Worm (Caenorhabditis elegans) whole organism, L1 larva: ENCODE data around the gene reps-1.

ENCODE experiments used
- Y116A8C.19 ChIP-seq: sonication (generic microtip); optimal IDR thresholded peaks from 2 replicates; lab custom pipeline; 2016; ENCODE audit warnings: missing compliant biosample characterization, missing genetic modification characterization, borderline replicate concordance
- alr-1 ChIP-seq: fragments of 200-800 bp; sonication (Bioruptor generic); optimal IDR thresholded peaks from 2 replicates; lab custom pipeline; 2018; ENCODE audit warnings: borderline replicate concordance, mild to moderate bottlenecking, missing genetic modification characterization, missing compliant biosample characterization
- aly-2 ChIP-seq: fragments of 150-350 bp; optimal IDR thresholded peaks from 2 replicates; lab custom pipeline; 2014; ENCODE audit warnings: missing biosample characterization, missing genetic modification characterization
- ama-1 ChIP-seq: fragments of 150-350 bp; optimal IDR thresholded peaks from 2 replicates; lab custom pipeline; 2014
- blmp-1 ChIP-seq: fragments of 150-350 bp; optimal IDR thresholded peaks from 2 replicates; lab custom pipeline; 2014; ENCODE audit warnings: missing biosample characterization, missing genetic modification characterization
- ceh-63 ChIP-seq: fragments of 200-800 bp; sonication (Bioruptor generic); optimal IDR thresholded peaks from 2 replicates; lab custom pipeline; 2018; ENCODE audit warnings: mild to moderate bottlenecking, missing genetic modification characterization, missing compliant biosample characterization
- ceh-82 ChIP-seq, 3 experiments: fragments of 150-350 bp in 1 of 3; sonication (generic microtip) in 2 of 3; optimal IDR thresholded peaks; 2 replicates each; lab custom pipeline; 2014 to 2017; ENCODE audit warnings: missing biosample characterization in 3 of 3, missing genetic modification characterization in 3 of 3
- ceh-88 ChIP-seq: fragments of 200-800 bp; sonication (Bioruptor generic); IDR thresholded peaks from 2 replicates; pipeline ENCODE4 v1.3.6; 2022; ENCODE audit warnings: missing genetic modification characterization, missing compliant biosample characterization
- ces-1 ChIP-seq: fragments of 150-350 bp; optimal IDR thresholded peaks from 2 replicates; lab custom pipeline; 2014; ENCODE audit warnings: missing biosample characterization, missing genetic modification reagents, missing genetic modification characterization
- dpl-1 ChIP-seq, 3 experiments: fragments of 150-350 bp in 2 of 3; sonication (generic microtip) in 1 of 3; optimal IDR thresholded peaks; 2 replicates each; lab custom pipeline; 2014 to 2017; ENCODE audit warnings: missing biosample characterization in 3 of 3, missing genetic modification characterization in 3 of 3, missing genetic modification reagents in 3 of 3
- dsc-1 ChIP-seq: sonication (generic microtip); optimal IDR thresholded peaks from 2 replicates; lab custom pipeline; 2016; ENCODE audit warnings: mild to moderate bottlenecking, missing genetic modification characterization, missing compliant biosample characterization
- egl-13 ChIP-seq: sonication (generic microtip); optimal IDR thresholded peaks from 2 replicates; lab custom pipeline; 2016; ENCODE audit warnings: missing genotype, missing genetic modification reagents, missing genetic modification characterization, missing compliant biosample characterization
- ets-5 ChIP-seq: fragments of 200-800 bp; sonication (Bioruptor generic); IDR thresholded peaks from 2 replicates; pipeline ENCODE4 v1.3.6; 2022; ENCODE audit warnings: missing genetic modification characterization, missing compliant biosample characterization
- fkh-10 ChIP-seq: sonication (generic microtip); optimal IDR thresholded peaks from 2 replicates; lab custom pipeline; 2017; ENCODE audit warnings: missing biosample characterization, missing genetic modification reagents, missing genetic modification characterization
- hlh-17 ChIP-seq: fragments of 200-800 bp; sonication (Bioruptor generic); optimal IDR thresholded peaks from 2 replicates; lab custom pipeline; 2018; ENCODE audit warnings: missing genetic modification characterization, mild to moderate bottlenecking, missing compliant biosample characterization, moderate library complexity, borderline replicate concordance
- hlh-4 ChIP-seq: sonication (generic microtip); optimal IDR thresholded peaks from 2 replicates; lab custom pipeline; 2016; ENCODE audit warnings: mild to moderate bottlenecking, missing genetic modification characterization, missing compliant biosample characterization
- hpl-2 ChIP-seq: fragments of 150-350 bp; optimal IDR thresholded peaks from 2 replicates; lab custom pipeline; 2014; ENCODE audit warnings: missing biosample characterization, missing genetic modification reagents, missing genetic modification characterization
- irx-1 ChIP-seq: sonication (generic microtip); optimal IDR thresholded peaks from 2 replicates; lab custom pipeline; 2016; ENCODE audit warnings: missing genetic modification characterization, missing compliant biosample characterization
- isw-1 ChIP-seq: fragments of 200-800 bp; sonication (Bioruptor generic); IDR thresholded peaks from 2 replicates; pipeline ENCODE4 v1.3.6; 2022; ENCODE audit warnings: missing genetic modification characterization, missing compliant biosample characterization
- lin-14 ChIP-seq: fragments of 200-800 bp; sonication (Bioruptor generic); optimal IDR thresholded peaks from 2 replicates; lab custom pipeline; 2018; ENCODE audit warnings: mild to moderate bottlenecking, missing genetic modification characterization, moderate library complexity, missing compliant biosample characterization
- lir-3 ChIP-seq: sonication (generic microtip); optimal IDR thresholded peaks from 2 replicates; lab custom pipeline; 2016; ENCODE audit warnings: mild to moderate bottlenecking, missing genetic modification characterization, moderate library complexity, missing compliant biosample characterization; ENCODE audit not compliant: poor library complexity
- mab-9 ChIP-seq: fragments of 200-800 bp; sonication (Bioruptor generic); IDR thresholded peaks from 2 replicates; pipeline ENCODE4 v1.3.6; 2022; ENCODE audit warnings: missing genetic modification reagents, missing genetic modification characterization, missing compliant biosample characterization
- mdl-1 ChIP-seq, 2 experiments: fragments of 150-350 bp; optimal IDR thresholded peaks; 2 replicates each; lab custom pipeline; 2014 to 2017; ENCODE audit warnings: missing biosample characterization in 2 of 2, missing genetic modification characterization in 2 of 2, inconsistent platforms in 1 of 2
- nhr-11 ChIP-seq: fragments of 150-350 bp; optimal IDR thresholded peaks from 2 replicates; lab custom pipeline; 2014; ENCODE audit warnings: missing biosample characterization, missing genetic modification characterization
- nhr-12 ChIP-seq: sonication (generic microtip); optimal IDR thresholded peaks from 2 replicates; lab custom pipeline; 2017; ENCODE audit warnings: missing biosample characterization, missing genetic modification characterization
- nhr-19 ChIP-seq: fragments of 200-800 bp; sonication (Bioruptor generic); conservative IDR thresholded peaks from 2 replicates; pipeline ENCODE4 v1.3.6; 2022; ENCODE audit warnings: missing genetic modification characterization, missing compliant biosample characterization
- nhr-47 ChIP-seq: sonication (generic microtip); optimal IDR thresholded peaks from 2 replicates; lab custom pipeline; 2016; ENCODE audit warnings: mild to moderate bottlenecking, missing genetic modification characterization, moderate library complexity, missing compliant biosample characterization
- nhr-84 ChIP-seq: sonication (generic microtip); optimal IDR thresholded peaks from 2 replicates; lab custom pipeline; 2017; ENCODE audit warnings: missing biosample characterization, missing genetic modification characterization
- nhr-85 ChIP-seq: sonication (generic microtip); peaks from one replicate; lab custom pipeline; 2016; ENCODE audit warnings: missing genetic modification characterization, inconsistent platforms, missing compliant biosample characterization
- nhr-90 ChIP-seq: sonication (generic microtip); optimal IDR thresholded peaks from 2 replicates; lab custom pipeline; 2016; ENCODE audit warnings: mild to moderate bottlenecking, missing genetic modification characterization, missing compliant biosample characterization; ENCODE audit not compliant: poor library complexity
- sptf-1 ChIP-seq: fragments of 150-350 bp; optimal IDR thresholded peaks from 2 replicates; lab custom pipeline; 2014; ENCODE audit warnings: missing biosample characterization, missing genetic modification characterization
- swsn-7 ChIP-seq: sonication (generic microtip); optimal IDR thresholded peaks from 2 replicates; lab custom pipeline; 2016; ENCODE audit warnings: missing genetic modification characterization, missing compliant biosample characterization
- tbx-2 ChIP-seq: sonication (generic microtip); optimal IDR thresholded peaks from 2 replicates; lab custom pipeline; 2016; ENCODE audit warnings: missing genetic modification characterization, missing compliant biosample characterization
- unc-130 ChIP-seq: fragments of 150-350 bp; optimal IDR thresholded peaks from 2 replicates; lab custom pipeline; 2017; ENCODE audit warnings: missing biosample characterization, missing genetic modification characterization, inconsistent platforms
- unc-30 ChIP-seq: sonication (generic microtip); optimal IDR thresholded peaks from 2 replicates; lab custom pipeline; 2017; ENCODE audit warnings: missing biosample characterization, missing genetic modification characterization
- unc-86 ChIP-seq: sonication (generic microtip); optimal IDR thresholded peaks from 2 replicates; lab custom pipeline; 2016; ENCODE audit warnings: missing genetic modification characterization, missing compliant biosample characterization
- unc-98 ChIP-seq: fragments of 200-800 bp; sonication (Bioruptor generic); IDR thresholded peaks from 2 replicates; pipeline ENCODE4 v1.3.6; 2022; ENCODE audit warnings: missing genetic modification characterization, missing compliant biosample characterization
- vab-15 ChIP-seq: sonication (generic microtip); optimal IDR thresholded peaks from 2 replicates; lab custom pipeline; 2017; ENCODE audit warnings: missing genotype, mild to moderate bottlenecking, missing genetic modification characterization, missing compliant biosample characterization
- zip-4 ChIP-seq: fragments of 200-800 bp; sonication (Bioruptor generic); optimal IDR thresholded peaks from 2 replicates; lab custom pipeline; 2018; ENCODE audit warnings: mild to moderate bottlenecking, missing genetic modification characterization, moderate library complexity, missing compliant biosample characterization
- ztf-11 ChIP-seq, 2 experiments: sonication (generic microtip); optimal IDR thresholded peaks; 2 replicates each; lab custom pipeline; 2016 to 2017; ENCODE audit warnings: missing genetic modification characterization in 2 of 2, missing biosample characterization in 1 of 2, missing compliant biosample characterization in 1 of 2
- ztf-4 ChIP-seq: fragments of 150-350 bp; optimal IDR thresholded peaks from 2 replicates; lab custom pipeline; 2014; ENCODE audit warnings: missing biosample characterization, missing genetic modification characterization

The reps-1 gene

ce11 chrV:18990238-18990901 lies at the start of gene reps-1, which contains the start of gene Y39B6A.37 (continued):
- peak; percentile 78 for TF ChIP-seq nhr-90 (tag; lab: Kevin White, UChicago)
- TF ChIP-seq Y116A8C.19: no peak
- TF ChIP-seq ces-1 (GFP tag; lab: Kevin White, UChicago): no peak
- TF ChIP-seq lin-14: no peak
- TF ChIP-seq mab-9 (GFP tag; lab: Robert Waterston, UW): peak; percentile 79
- no peak for TF ChIP-seq lir-3 (tag; lab: Kevin White, UChicago)
- peak; percentile 55; the same call in 1 of the 2 replicates for TF ChIP-seq unc-98 (GFP tag; lab: Robert Waterston, UW)
- TF ChIP-seq blmp-1 (tag; lab: Kevin White, UChicago): peak; percentile 42
- TF ChIP-seq fkh-10 (GFP tag; lab: Kevin White, UChicago): no peak
- no peak for TF ChIP-seq alr-1 (tag; lab: Kevin White, UChicago)
- no peak for TF ChIP-seq unc-30 (tag; lab: Kevin White, UChicago)
- TF ChIP-seq ceh-82 (tag; optimal IDR thresholded peaks at IDR 0.05; lab: Kevin White, UChicago): peak; percentile 75 to 90 (median 89)
- TF ChIP-seq ceh-88 (GFP tag; lab: Robert Waterston, UW): no peak
- TF ChIP-seq ceh-63: no peak
- peak; percentile 82 for TF ChIP-seq swsn-7 (tag; lab: Kevin White, UChicago)
- TF ChIP-seq egl-13 (tag; lab: Kevin White, UChicago): peak; percentile 49
- no peak for TF ChIP-seq nhr-12
- TF ChIP-seq dpl-1 (GFP tag; optimal IDR thresholded peaks at IDR 0.05; lab: Kevin White, UChicago): peak; percentile 72 to 82 (median 78)
- peak; percentile 24 for TF ChIP-seq ztf-4 (tag; lab: Kevin White, UChicago)
- no peak for TF ChIP-seq hlh-17
- peak; percentile 67 for TF ChIP-seq unc-130 (tag; lab: Kevin White, UChicago)
- peak in 1 of 2 experiments; percentile 46 for TF ChIP-seq ztf-11 (tag; optimal IDR thresholded peaks at IDR 0.05; lab: Kevin White, UChicago)
- no peak for TF ChIP-seq zip-4 (GFP tag; lab: Kevin White, UChicago)
- peak; percentile 42 for TF ChIP-seq nhr-11 (tag; lab: Kevin White, UChicago)
- no peak for TF ChIP-seq vab-15 (tag; lab: Kevin White, UChicago)
- peak; percentile 9 for TF ChIP-seq hpl-2
- TF ChIP-seq aly-2 (tag; lab: Kevin White, UChicago): peak; percentile 53
- no peak for TF ChIP-seq ets-5 (GFP tag; lab: Robert Waterston, UW)
- TF ChIP-seq ama-1: no peak
- TF ChIP-seq isw-1 (GFP tag; lab: Robert Waterston, UW): peak; percentile 69
- TF ChIP-seq nhr-47 (tag; lab: Kevin White, UChicago): peak; percentile 89
- no peak for TF ChIP-seq nhr-84 (tag; lab: Kevin White, UChicago)

- no peak for TF ChIP-seq ztf-4 (tag; lab: Kevin White, UChicago)
- TF ChIP-seq nhr-85 (tag; lab: Kevin White, UChicago): peak; percentile 17
Observed at ce11 chrV:19037222-19037621, 46.9 kb upstream of the reps-1 start, which contains the start of gene asp-17. Gene asp-17, minus strand, starts transcription at chrV:19037322.

- TF ChIP-seq hlh-4 (tag; lab: Kevin White, UChicago) (no peak), irx-1 (tag; lab: Kevin White, UChicago) (no peak), vab-15 (tag; lab: Kevin White, UChicago) (no peak), aly-2 (tag; lab: Kevin White, UChicago) (no peak), egl-13 (tag; lab: Kevin White, UChicago) (no peak), nhr-85 (tag; lab: Kevin White, UChicago) (no peak), nhr-19 (no peak), unc-86 (no peak), dsc-1 (no peak), mdl-1 (tag; optimal IDR thresholded peaks at IDR 0.05; lab: Kevin White, UChicago) (no peak), sptf-1 (tag; lab: Kevin White, UChicago) (no peak), isw-1 (GFP tag; lab: Robert Waterston, UW) (no peak), tbx-2 (tag; lab: Kevin White, UChicago) (no peak)
Observed at ce11 chrV:19036061-19036460, 45.8 kb upstream of the reps-1 start.
